Worm (Caenorhabditis elegans): ENCODE results near the gene tomm-20.
A peak's percentile ranks its signal among the peaks of the same experiment; 100 is the strongest.

The tomm-20 gene

ce11 chrV:12343419-12343969, at the start of gene tomm-20:
Gene tomm-20 (minus strand): TSS chrV:12343469.
- TF ChIP-seq ama-1 (optimal IDR thresholded peaks at IDR 0.05) (peak; percentile 73), nhr-237 (tag; optimal IDR thresholded peaks at IDR 0.05) (peak; percentile 65), Y55F3AM.14 (GFP tag; optimal IDR thresholded peaks at IDR 0.05) (peak; percentile 16), mbf-1 (tag; optimal IDR thresholded peaks at IDR 0.05) (peak; percentile 44), aly-2 (tag; optimal IDR thresholded peaks at IDR 0.05) (no peak), nhr-23 (tag; optimal IDR thresholded peaks at IDR 0.05) (no peak), mdl-1 (tag; optimal IDR thresholded peaks at IDR 0.05) (peak in 1 of 2 experiments; percentile 62), unc-62 (GFP tag; optimal IDR thresholded peaks at IDR 0.05) (peak; percentile 60), alr-1 (tag; optimal IDR thresholded peaks at IDR 0.05) (no peak), nhr-10 (tag; optimal IDR thresholded peaks at IDR 0.05) (no peak), peb-1 (tag; optimal IDR thresholded peaks at IDR 0.05) (no peak), nhr-21 (tag; optimal IDR thresholded peaks at IDR 0.05) (peak; percentile 90), lin-39 (tag; optimal IDR thresholded peaks at IDR 0.05) (no peak), lsy-2 (tag; optimal IDR thresholded peaks at IDR 0.05) (peak; percentile 91 to 97), nhr-25 (tag; optimal IDR thresholded peaks at IDR 0.05) (peak; percentile 95), blmp-1 (tag; optimal IDR thresholded peaks at IDR 0.05; ENCODE audit: insufficient read depth) (peak; percentile 26), nhr-11 (tag; optimal IDR thresholded peaks at IDR 0.05) (no peak), skn-1 (tag; optimal IDR thresholded peaks at IDR 0.05) (peak; percentile 48), R02D3.7 (tag; optimal IDR thresholded peaks at IDR 0.05) (peak; percentile 70), egl-27 (tag; optimal IDR thresholded peaks at IDR 0.05) (peak; percentile 89), elt-3 (tag; optimal IDR thresholded peaks at IDR 0.05) (no peak), ZK546.5 (tag; optimal IDR thresholded peaks at IDR 0.05) (peak; percentile 51), zag-1 (tag; optimal IDR thresholded peaks at IDR 0.05) (peak; percentile 39), C34F6.9 (tag; optimal IDR thresholded peaks at IDR 0.05) (peak; percentile 97), gmeb-1 (tag; optimal IDR thresholded peaks at IDR 0.05) (peak; percentile 99), dmd-4 (tag; optimal IDR thresholded peaks at IDR 0.05) (peak; percentile 56), crh-2 (tag; optimal IDR thresholded peaks at IDR 0.05) (peak; percentile 97), F13H6.1 (tag; optimal IDR thresholded peaks at IDR 0.05) (peak; percentile 90), sma-9 (GFP tag; optimal IDR thresholded peaks at IDR 0.05) (peak; percentile 98), sma-9 (tag; optimal IDR thresholded peaks at IDR 0.05) (no peak), nhr-77 (tag; optimal IDR thresholded peaks at IDR 0.05) (peak; percentile 53), sma-3 (GFP tag; optimal IDR thresholded peaks at IDR 0.05) (peak; percentile 94), unc-55 (GFP tag; optimal IDR thresholded peaks at IDR 0.05) (peak; percentile 98), sem-4 (tag; optimal IDR thresholded peaks at IDR 0.05) (peak; percentile 96), mab-5 (tag; optimal IDR thresholded peaks at IDR 0.05) (peak; percentile 91), unc-39 (tag; optimal IDR thresholded peaks at IDR 0.05) (no peak), fos-1 (tag; optimal IDR thresholded peaks at IDR 0.05) (peak; percentile 68), ceh-82 (tag; optimal IDR thresholded peaks at IDR 0.05) (no peak), ceh-16 (tag; optimal IDR thresholded peaks at IDR 0.05) (peak; percentile 55), lin-11 (tag; optimal IDR thresholded peaks at IDR 0.05) (peak; percentile 75), snpc-4 (tag; optimal IDR thresholded peaks at IDR 0.05) (peak; percentile 85), ztf-1 (GFP tag; conservative IDR thresholded peaks at IDR 0.05) (no peak), nhr-6 (tag; optimal IDR thresholded peaks at IDR 0.05) (no peak), elt-1 (tag; optimal IDR thresholded peaks at IDR 0.05) (no peak), nhr-12 (tag; optimal IDR thresholded peaks at IDR 0.05) (no peak), ztf-11 (tag; optimal IDR thresholded peaks at IDR 0.05) (no peak), nhr-129 (tag; optimal IDR thresholded peaks at IDR 0.05) (peak; percentile 82), ztf-4 (tag; optimal IDR thresholded peaks at IDR 0.05) (peak; percentile 61), lin-13 (GFP tag; optimal IDR thresholded peaks at IDR 0.05) (peak; percentile 92)

Measured in whole organism, L2 larva.